Fruit fly (Drosophila melanogaster) whole organism, embryonic: ENCODE measurements around the gene CAH7.

Source experiments
- ATbp ChIP-seq: fragments of 200-800 bp; sonication (Bioruptor generic); optimal IDR thresholded peaks from 2 replicates; lab custom pipeline; 2017; ENCODE audit warnings: missing biosample characterization, mild to moderate bottlenecking, missing genetic modification characterization, missing genetic modification reagents
- Antp ChIP-seq: fragments of 200-800 bp; sonication (Bioruptor generic); optimal IDR thresholded peaks from 3 replicates; lab custom pipeline; 2016; ENCODE audit warnings: missing biosample characterization, missing genetic modification characterization
- B-H1 ChIP-seq: fragments of 200-800 bp; sonication (Bioruptor generic); IDR thresholded peaks from 3 replicates; pipeline ENCODE4 v1.3.6; 2022; ENCODE audit warnings: missing biosample characterization, missing genetic modification characterization
- CG10274 ChIP-seq: fragments of 200-800 bp; sonication (Bioruptor generic); optimal IDR thresholded peaks from 3 replicates; lab custom pipeline; 2017; ENCODE audit warnings: missing biosample characterization, mild to moderate bottlenecking, missing genetic modification characterization
- CG11504 ChIP-seq: fragments of 200-800 bp; sonication (Bioruptor generic); optimal IDR thresholded peaks from 3 replicates; lab custom pipeline; 2019; ENCODE audit warnings: missing biosample characterization, mild to moderate bottlenecking, missing genetic modification characterization, moderate library complexity
- CG11560 ChIP-seq: fragments of 200-800 bp; sonication (Bioruptor generic); IDR thresholded peaks from 3 replicates; pipeline ENCODE4 v1.3.6; 2022; ENCODE audit warnings: missing biosample characterization, missing genetic modification characterization
- CG14014 ChIP-seq: fragments of 200-800 bp; sonication (Bioruptor generic); IDR thresholded peaks from 2 replicates; pipeline ENCODE4 v1.3.6; 2022; ENCODE audit warnings: missing biosample characterization, missing genetic modification characterization
- CG30403 ChIP-seq: fragments of 200-800 bp; sonication (Bioruptor generic); optimal IDR thresholded peaks from 3 replicates; lab custom pipeline; 2016; ENCODE audit warnings: missing biosample characterization, missing genetic modification characterization
- CG30431 ChIP-seq: fragments of 200-800 bp; sonication (Bioruptor generic); optimal IDR thresholded peaks from 2 replicates; lab custom pipeline; 2017; ENCODE audit warnings: missing biosample characterization, missing genetic modification characterization
- CG34422 ChIP-seq: fragments of 200-800 bp; sonication (Bioruptor generic); IDR thresholded peaks from 3 replicates; pipeline ENCODE4 v1.3.6; 2022; ENCODE audit warnings: missing biosample characterization, missing genetic modification characterization
- CG4424 ChIP-seq: fragments of 200-800 bp; sonication (Bioruptor generic); optimal IDR thresholded peaks from 3 replicates; lab custom pipeline; 2016; ENCODE audit warnings: missing biosample characterization, missing genetic modification characterization
- CG4707 ChIP-seq: fragments of 200-800 bp; sonication (Bioruptor generic); optimal IDR thresholded peaks from 2 replicates; lab custom pipeline; 2018; ENCODE audit warnings: missing biosample characterization, mild to moderate bottlenecking, missing genetic modification characterization, moderate library complexity
- CG6683 ChIP-seq: fragments of 200-800 bp; sonication (Bioruptor generic); optimal IDR thresholded peaks from 2 replicates; lab custom pipeline; 2017; ENCODE audit warnings: missing biosample characterization, mild to moderate bottlenecking, missing genetic modification characterization, missing genetic modification reagents
- CG7357 ChIP-seq: fragments of 200-800 bp; sonication (Bioruptor generic); IDR thresholded peaks from 3 replicates; pipeline ENCODE4 v1.3.6; 2022; ENCODE audit warnings: missing biosample characterization, missing genetic modification characterization
- CG8944 ChIP-seq: fragments of 200-800 bp; sonication (Bioruptor generic); optimal IDR thresholded peaks from 3 replicates; lab custom pipeline; 2016; ENCODE audit warnings: missing biosample characterization, missing genetic modification characterization
- CG9215 ChIP-seq: fragments of 200-800 bp; sonication (Bioruptor generic); IDR thresholded peaks from 2 replicates; pipeline ENCODE4 v1.3.6; 2022; ENCODE audit warnings: missing biosample characterization, missing genetic modification characterization
- CG9817 ChIP-seq: fragments of 200-800 bp; sonication (Bioruptor generic); optimal IDR thresholded peaks from 2 replicates; lab custom pipeline; 2018; ENCODE audit warnings: missing biosample characterization, mild to moderate bottlenecking, missing genetic modification characterization, moderate library complexity
- CG9876 ChIP-seq: fragments of 200-800 bp; sonication (Bioruptor generic); optimal IDR thresholded peaks from 2 replicates; lab custom pipeline; 2016; ENCODE audit warnings: missing biosample characterization, missing genetic modification characterization
- Deaf1 ChIP-seq: fragments of 200-800 bp; optimal IDR thresholded peaks from 3 replicates; lab custom pipeline; 2019; ENCODE audit warnings: missing biosample characterization, mild to moderate bottlenecking, missing genetic modification characterization, moderate library complexity
- Doc2 ChIP-seq: fragments of 200-800 bp; sonication (Bioruptor generic); IDR thresholded peaks from 2 replicates; pipeline ENCODE4 v1.3.6; 2022; ENCODE audit warnings: missing biosample characterization, missing genetic modification characterization
- Dp ChIP-seq: fragments of 200-800 bp; sonication (Bioruptor generic); optimal IDR thresholded peaks from 2 replicates; lab custom pipeline; 2018; ENCODE audit warnings: missing biosample characterization, mild to moderate bottlenecking, missing genetic modification characterization, moderate library complexity
- ERR ChIP-seq: fragments of 200-800 bp; sonication (Bioruptor generic); optimal IDR thresholded peaks from 2 replicates; lab custom pipeline; 2016; ENCODE audit warnings: missing biosample characterization, missing genetic modification characterization
- Gsc ChIP-seq: fragments of 200-800 bp; sonication (Bioruptor generic); IDR thresholded peaks from 2 replicates; pipeline ENCODE4 v1.3.6; 2022; ENCODE audit warnings: missing biosample characterization, missing genetic modification characterization
- H2.0 ChIP-seq: fragments of 200-800 bp; sonication (Bioruptor generic); IDR thresholded peaks from 2 replicates; pipeline ENCODE4 v1.3.6; 2022; ENCODE audit warnings: missing biosample characterization, missing genetic modification characterization
- Hmr ChIP-seq: fragments of 200-800 bp; sonication (Bioruptor generic); optimal IDR thresholded peaks from 3 replicates; lab custom pipeline; 2017; ENCODE audit warnings: mild to moderate bottlenecking, missing biosample characterization, missing genetic modification reagents, missing genetic modification characterization
- Hr51 ChIP-seq, 2 experiments: fragments of 200-800 bp; sonication (Bioruptor generic); optimal IDR thresholded peaks; 2 replicates in 1 of 2; 3 replicates in 1 of 2; lab custom pipeline; 2016 to 2018; ENCODE audit warnings: missing biosample characterization in 2 of 2, missing genetic modification characterization in 2 of 2, mild to moderate bottlenecking in 1 of 2, moderate library complexity in 1 of 2
- Optix ChIP-seq: fragments of 200-800 bp; sonication (Bioruptor generic); IDR thresholded peaks from 3 replicates; pipeline ENCODE4 v1.3.6; 2022; ENCODE audit warnings: missing biosample characterization, missing genetic modification characterization
- Side ChIP-seq: fragments of 200-800 bp; sonication (Bioruptor generic); optimal IDR thresholded peaks from 2 replicates; lab custom pipeline; 2016; ENCODE audit warnings: missing biosample characterization, missing genetic modification characterization
- Xbp1 ChIP-seq: fragments of 200-800 bp; sonication (Bioruptor generic); optimal IDR thresholded peaks from 3 replicates; lab custom pipeline; 2016; ENCODE audit warnings: missing biosample characterization, mild to moderate bottlenecking, missing genetic modification characterization
- ac ChIP-seq: fragments of 200-800 bp; sonication (Bioruptor generic); optimal IDR thresholded peaks from 3 replicates; lab custom pipeline; 2017; ENCODE audit warnings: missing biosample characterization, mild to moderate bottlenecking, missing genetic modification characterization
- amos ChIP-seq: fragments of 200-800 bp; sonication (Bioruptor generic); IDR thresholded peaks from 2 replicates; pipeline ENCODE4 v1.3.6; 2022; ENCODE audit warnings: missing biosample characterization, missing genetic modification characterization; ENCODE audit not compliant: partially characterized antibody
- cad ChIP-seq: fragments of >200 bp; optimal IDR thresholded peaks from 2 replicates; lab custom pipeline; 2017; ENCODE audit warnings: missing biosample characterization, missing genetic modification characterization
- cg ChIP-seq: fragments of 200-800 bp; sonication (Bioruptor generic); optimal IDR thresholded peaks from 3 replicates; lab custom pipeline; 2019; ENCODE audit warnings: missing biosample characterization, mild to moderate bottlenecking, missing genetic modification characterization, moderate library complexity
- dan ChIP-seq: fragments of 200-800 bp; sonication (Bioruptor generic); IDR thresholded peaks from 2 replicates; pipeline ENCODE4 v1.3.6; 2022; ENCODE audit warnings: missing biosample characterization, missing genetic modification characterization
- dmrt99B ChIP-seq: fragments of 200-800 bp; sonication (Bioruptor generic); optimal IDR thresholded peaks from 2 replicates; lab custom pipeline; 2018; ENCODE audit warnings: missing biosample characterization, mild to moderate bottlenecking, missing genetic modification characterization, moderate library complexity
- en ChIP-seq: fragments of 200-800 bp; sonication (Bioruptor generic); optimal IDR thresholded peaks from 2 replicates; lab custom pipeline; 2016; ENCODE audit warnings: missing biosample characterization, missing genetic modification characterization
- fd102C ChIP-seq: fragments of 200-800 bp; sonication (Bioruptor generic); optimal IDR thresholded peaks from 2 replicates; lab custom pipeline; 2018; ENCODE audit warnings: missing biosample characterization, mild to moderate bottlenecking, missing genetic modification characterization, moderate library complexity
- inv ChIP-seq: fragments of 200-800 bp; sonication (Bioruptor generic); IDR thresholded peaks from 2 replicates; pipeline ENCODE4 v1.3.6; 2022; ENCODE audit warnings: missing biosample characterization, missing genetic modification characterization; ENCODE audit not compliant: partially characterized antibody
- ken ChIP-seq: fragments of 200-800 bp; sonication (Bioruptor generic); IDR thresholded peaks from 3 replicates; pipeline ENCODE4 v1.3.6; 2022; ENCODE audit warnings: missing biosample characterization, missing genetic modification characterization
- lmd ChIP-seq: fragments of 200-800 bp; sonication (Bioruptor generic); IDR thresholded peaks from 2 replicates; pipeline ENCODE4 v1.3.6; 2022; ENCODE audit warnings: missing biosample characterization, missing genetic modification characterization
- lola ChIP-seq, 3 experiments: fragments of >200 bp in 2 of 3; fragments of 200-800 bp in 1 of 3; sonication (Bioruptor generic) in 1 of 3; optimal IDR thresholded peaks; 2 replicates each; lab custom pipeline; 2017 to 2019; ENCODE audit warnings: missing biosample characterization in 3 of 3, missing genetic modification characterization in 3 of 3, mild to moderate bottlenecking in 1 of 3, moderate library complexity in 1 of 3
- odd ChIP-seq: fragments of 200-800 bp; sonication (Bioruptor generic); optimal IDR thresholded peaks from 2 replicates; lab custom pipeline; 2017; ENCODE audit warnings: missing biosample characterization, mild to moderate bottlenecking, missing genetic modification characterization
- pb ChIP-seq: fragments of 200-800 bp; sonication (Bioruptor generic); optimal IDR thresholded peaks from 3 replicates; lab custom pipeline; 2016; ENCODE audit warnings: missing biosample characterization, missing genetic modification characterization
- ro ChIP-seq: fragments of 200-800 bp; sonication (Bioruptor generic); IDR thresholded peaks from 2 replicates; pipeline ENCODE4 v1.3.6; 2022; ENCODE audit warnings: missing biosample characterization, missing genetic modification characterization
- sd ChIP-seq: fragments of 200-800 bp; sonication (Bioruptor generic); optimal IDR thresholded peaks from 3 replicates; lab custom pipeline; 2018; ENCODE audit warnings: missing biosample characterization, mild to moderate bottlenecking, missing genetic modification characterization, moderate library complexity
- sens ChIP-seq: fragments of 200-800 bp; sonication (Bioruptor generic); peaks from one replicate; lab custom pipeline; 2016; ENCODE audit warnings: missing biosample characterization, missing genetic modification characterization
- sens-2 ChIP-seq: fragments of 200-800 bp; sonication (Bioruptor generic); IDR thresholded peaks from 2 replicates; pipeline ENCODE4 v1.3.6; 2022; ENCODE audit warnings: missing biosample characterization, missing genetic modification characterization
- tap ChIP-seq: fragments of 200-800 bp; optimal IDR thresholded peaks from 3 replicates; lab custom pipeline; 2019; ENCODE audit warnings: missing biosample characterization, mild to moderate bottlenecking, missing genetic modification characterization, moderate library complexity
- vnd ChIP-seq: fragments of 200-800 bp; sonication (Bioruptor generic); IDR thresholded peaks from 3 replicates; pipeline ENCODE4 v1.3.6; 2022; ENCODE audit warnings: missing biosample characterization, missing genetic modification characterization; ENCODE audit not compliant: partially characterized antibody

CAH7 gene

dm6 chr3R:10100498-10101196 lies 11.4 kb upstream of the CAH7 start (continued):
- TF ChIP-seq ERR (GFP tag; lab: Kevin White, UChicago): peak; percentile 62
- TF ChIP-seq CG4707: no peak
- no peak; the same call in 1 of the 2 replicates for TF ChIP-seq amos (GFP tag; lab: Robert Waterston, UW)
- TF ChIP-seq ken (GFP tag; lab: Robert Waterston, UW): 0 out of 3 replicates have a peak, but pooled peaks have one; percentile 19
- no peak for TF ChIP-seq lola (GFP tag; optimal IDR thresholded peaks at IDR 0.05; lab: Kevin White, UChicago)
- TF ChIP-seq ac (GFP tag; lab: Kevin White, UChicago): no peak
- no peak for TF ChIP-seq CG8944 (GFP tag; lab: Kevin White, UChicago)
- peak; percentile 9 for TF ChIP-seq CG4424 (GFP tag; lab: Kevin White, UChicago)
- no peak for TF ChIP-seq CG7357
- peak; percentile 32 for TF ChIP-seq sens (GFP tag; lab: Kevin White, UChicago)
- peak; percentile 66 for TF ChIP-seq sd
- TF ChIP-seq en (GFP tag; lab: Kevin White, UChicago): no peak
- TF ChIP-seq Doc2 (GFP tag; lab: Robert Waterston, UW): no peak
- no peak for TF ChIP-seq vnd (GFP tag; lab: Robert Waterston, UW)
- TF ChIP-seq CG9876 (GFP tag; lab: Kevin White, UChicago): no peak
- TF ChIP-seq Deaf1 (tag; lab: Kevin White, UChicago): no peak
- TF ChIP-seq CG9817: no peak
- TF ChIP-seq fd102C (GFP tag; lab: Kevin White, UChicago): no peak
- TF ChIP-seq dmrt99B (tag; lab: Kevin White, UChicago): peak; percentile 1
- TF ChIP-seq CG10274 (GFP tag; lab: Kevin White, UChicago): no peak
- peak; percentile 36 for TF ChIP-seq Dp (GFP tag; lab: Kevin White, UChicago)
- TF ChIP-seq Antp: peak; percentile 64
- TF ChIP-seq Xbp1: peak; percentile 24
- no peak for TF ChIP-seq CG34422 (GFP tag; lab: Robert Waterston, UW)
- TF ChIP-seq ATbp (GFP tag; lab: Kevin White, UChicago): peak; percentile 47
- TF ChIP-seq CG30403 (GFP tag; lab: Kevin White, UChicago): peak; percentile 18
- 0 out of 3 replicates have a peak, but pooled peaks have one; percentile 26 for TF ChIP-seq B-H1 (GFP tag; lab: Robert Waterston, UW)
- TF ChIP-seq H2.0 (GFP tag; lab: Robert Waterston, UW): 0 out of 2 replicates have a peak, but pooled peaks have one; percentile 17
- TF ChIP-seq pb (GFP tag; lab: Kevin White, UChicago): no peak
- TF ChIP-seq CG14014 (GFP tag; lab: Robert Waterston, UW): peak; percentile 40; the same call in 1 of the 2 replicates
- peak; percentile 47; the same call in 1 of the 3 replicates for TF ChIP-seq Optix (GFP tag; lab: Robert Waterston, UW)
- TF ChIP-seq cg (GFP tag; lab: Kevin White, UChicago): no peak
- TF ChIP-seq cad (GFP tag; lab: Kevin White, UChicago): no peak
- TF ChIP-seq Gsc (GFP tag; lab: Robert Waterston, UW): no peak
- no peak for TF ChIP-seq CG9215 (GFP tag; lab: Robert Waterston, UW)
- no peak for TF ChIP-seq sens-2 (GFP tag; lab: Robert Waterston, UW)
- no peak for TF ChIP-seq tap
- peak in 1 of 2 experiments; percentile 24 for TF ChIP-seq Hr51 (GFP tag; optimal IDR thresholded peaks at IDR 0.05; lab: Kevin White, UChicago)
- TF ChIP-seq lmd: peak; percentile 33; the same call in 1 of the 2 replicates
- peak; percentile 32 for TF ChIP-seq CG11504
- peak; percentile 5 for TF ChIP-seq CG6683 (GFP tag; lab: Kevin White, UChicago)
- TF ChIP-seq CG30431 (GFP tag; lab: Kevin White, UChicago): no peak
- peak; percentile 81 for TF ChIP-seq Hmr (GFP tag; lab: Kevin White, UChicago)
- TF ChIP-seq CG11560: peak; percentile 46; the same call in 2 of the 3 replicates
- no peak for TF ChIP-seq inv (GFP tag; lab: Robert Waterston, UW)
- TF ChIP-seq Side: peak; percentile 63
- no peak for TF ChIP-seq ro
- no peak for TF ChIP-seq dan (GFP tag; lab: Robert Waterston, UW)
- no peak for TF ChIP-seq odd (GFP tag; lab: Kevin White, UChicago)
